Fruit fly (Drosophila melanogaster) whole organism, wandering third instar larva: ENCODE data around the gene Tmep.

Experiments used
- Abd-B ChIP-seq: fragments of >200 bp; optimal IDR thresholded peaks from 2 replicates; lab custom pipeline; 2017; ENCODE audit warnings: missing biosample characterization, missing genetic modification characterization
- CG32264 ChIP-seq: fragments of 200-800 bp; sonication (Bioruptor generic); optimal IDR thresholded peaks from 2 replicates; lab custom pipeline; 2016; ENCODE audit warnings: missing biosample characterization, missing genetic modification characterization
- CG9705 ChIP-seq: fragments of 200-800 bp; sonication (Bioruptor generic); optimal IDR thresholded peaks from 2 replicates; lab custom pipeline; 2018; ENCODE audit warnings: missing biosample characterization, mild to moderate bottlenecking, missing genetic modification characterization
- CrebA ChIP-seq: fragments of 200-800 bp; sonication (Bioruptor generic); optimal IDR thresholded peaks from 2 replicates; lab custom pipeline; 2016; ENCODE audit warnings: missing biosample characterization, mild to moderate bottlenecking, missing genetic modification characterization, borderline replicate concordance
- Dif ChIP-seq: fragments of 200-275, 200-300 bp; sonication (Bioruptor generic); optimal IDR thresholded peaks from 2 replicates; lab custom pipeline; 2018; ENCODE audit warnings: missing biosample characterization, missing genetic modification characterization; ENCODE audit not compliant: partially characterized antibody
- GATAd ChIP-seq: sonication (Bioruptor generic); optimal IDR thresholded peaks from 2 replicates; lab custom pipeline; 2016; ENCODE audit warnings: missing biosample characterization, missing genetic modification characterization
- HLH106 ChIP-seq: fragments of 200-800 bp; optimal IDR thresholded peaks from 3 replicates; lab custom pipeline; 2019; ENCODE audit warnings: missing biosample characterization, mild to moderate bottlenecking, missing genetic modification characterization, moderate library complexity
- Hnf4 ChIP-seq: fragments of 200-800 bp; sonication (Bioruptor generic); optimal IDR thresholded peaks from 2 replicates; lab custom pipeline; 2016; ENCODE audit warnings: missing biosample characterization, mild to moderate bottlenecking, missing genetic modification characterization
- Hr78 ChIP-seq: fragments of >200 bp; optimal IDR thresholded peaks from 2 replicates; lab custom pipeline; 2017; ENCODE audit warnings: missing biosample characterization, missing genetic modification characterization
- Hr83 ChIP-seq: fragments of 200-300 bp; sonication (Bioruptor generic); optimal IDR thresholded peaks from 2 replicates; lab custom pipeline; 2016; ENCODE audit warnings: missing biosample characterization, mild to moderate bottlenecking, missing genetic modification characterization, moderate library complexity; ENCODE audit not compliant: poor library complexity, severe bottlenecking
- Jra ChIP-seq: sonication (Bioruptor generic); optimal IDR thresholded peaks from 2 replicates; lab custom pipeline; 2016; ENCODE audit warnings: missing biosample characterization, missing genetic modification characterization
- Mio ChIP-seq: sonication (Bioruptor generic); optimal IDR thresholded peaks from 2 replicates; lab custom pipeline; 2016; ENCODE audit warnings: missing biosample characterization, missing genetic modification characterization
- Myc ChIP-seq: fragments of >200 bp; optimal IDR thresholded peaks from 2 replicates; lab custom pipeline; 2017
- OdsH ChIP-seq: fragments of 200-800 bp; sonication (Bioruptor generic); optimal IDR thresholded peaks from 2 replicates; lab custom pipeline; 2016; ENCODE audit warnings: missing biosample characterization, mild to moderate bottlenecking, missing genetic modification characterization
- Rel ChIP-seq, 2 experiments: fragments of 200-800 bp; sonication (Bioruptor generic) in 1 of 2; optimal IDR thresholded peaks; 2 replicates in 1 of 2; 3 replicates in 1 of 2; lab custom pipeline; 2016 to 2019; ENCODE audit warnings: mild to moderate bottlenecking in 2 of 2, missing biosample characterization in 2 of 2, missing genetic modification characterization in 2 of 2, moderate library complexity in 1 of 2
- Sp1 ChIP-seq: fragments of 200-800 bp; sonication (Bioruptor generic); optimal IDR thresholded peaks from 3 replicates; lab custom pipeline; 2019; ENCODE audit warnings: missing biosample characterization, mild to moderate bottlenecking, missing genetic modification characterization, moderate library complexity
- Vsx2 ChIP-seq: fragments of 200-300, 225-300 bp; sonication (Bioruptor generic); optimal IDR thresholded peaks from 2 replicates; lab custom pipeline; 2018; ENCODE audit warnings: missing biosample characterization, missing genetic modification characterization; ENCODE audit not compliant: partially characterized antibody
- br ChIP-seq: fragments of 200-800 bp; sonication (Bioruptor generic); optimal IDR thresholded peaks from 2 replicates; lab custom pipeline; 2016; ENCODE audit warnings: missing biosample characterization, missing genetic modification characterization
- dl ChIP-seq, 2 experiments: fragments of 175-275, 200-275 bp in 1 of 2; fragments of 200-275 bp in 1 of 2; sonication (Bioruptor generic); optimal IDR thresholded peaks; lab custom pipeline; 2018; ENCODE audit warnings: mild to moderate bottlenecking in 2 of 2, missing biosample characterization in 2 of 2, missing genetic modification characterization in 2 of 2, moderate library complexity in 2 of 2; ENCODE audit not compliant: partially characterized antibody in 2 of 2, insufficient read depth in 1 of 2
- dsf ChIP-seq: sonication (Bioruptor generic); optimal IDR thresholded peaks from 2 replicates; lab custom pipeline; 2016; ENCODE audit warnings: missing biosample characterization, missing genetic modification characterization, borderline replicate concordance
- foxo ChIP-seq, 2 experiments: fragments of 200-800 bp; sonication (Bioruptor generic); optimal IDR thresholded peaks; 2 replicates in 1 of 2; 3 replicates in 1 of 2; lab custom pipeline; 2016 to 2017; ENCODE audit warnings: missing biosample characterization in 2 of 2, missing genetic modification characterization in 2 of 2
- h ChIP-seq: fragments of 200-800 bp; sonication (Bioruptor generic); optimal IDR thresholded peaks from 3 replicates; lab custom pipeline; 2016; ENCODE audit warnings: missing biosample characterization, mild to moderate bottlenecking, missing genetic modification characterization
- jim ChIP-seq: fragments of 175-275, 200-325 bp; sonication (Bioruptor generic); optimal IDR thresholded peaks from 2 replicates; lab custom pipeline; 2016; ENCODE audit warnings: missing biosample characterization, mild to moderate bottlenecking, missing genetic modification characterization
- lola ChIP-seq: fragments of >200 bp; optimal IDR thresholded peaks from 2 replicates; lab custom pipeline; 2017; ENCODE audit warnings: missing biosample characterization, missing genetic modification characterization
- pan ChIP-seq: fragments of >200 bp; optimal IDR thresholded peaks from 2 replicates; lab custom pipeline; 2017
- rgr ChIP-seq: fragments of 200-800 bp; sonication (Bioruptor generic); optimal IDR thresholded peaks from 3 replicates; lab custom pipeline; 2016; ENCODE audit warnings: missing biosample characterization, mild to moderate bottlenecking, missing genetic modification characterization
- sage ChIP-seq: fragments of 200-800 bp; sonication (Bioruptor generic); optimal IDR thresholded peaks from 2 replicates; lab custom pipeline; 2016; ENCODE audit warnings: missing biosample characterization, mild to moderate bottlenecking, missing genetic modification characterization
- sv ChIP-seq: fragments of 200-800 bp; sonication (Bioruptor generic); optimal IDR thresholded peaks from 3 replicates; lab custom pipeline; 2016; ENCODE audit warnings: missing biosample characterization, missing genetic modification characterization
- usp ChIP-seq: fragments of >200 bp; optimal IDR thresholded peaks from 2 replicates; lab custom pipeline; 2017; ENCODE audit warnings: missing biosample characterization, missing genetic modification characterization

The Tmep gene

DNA sequence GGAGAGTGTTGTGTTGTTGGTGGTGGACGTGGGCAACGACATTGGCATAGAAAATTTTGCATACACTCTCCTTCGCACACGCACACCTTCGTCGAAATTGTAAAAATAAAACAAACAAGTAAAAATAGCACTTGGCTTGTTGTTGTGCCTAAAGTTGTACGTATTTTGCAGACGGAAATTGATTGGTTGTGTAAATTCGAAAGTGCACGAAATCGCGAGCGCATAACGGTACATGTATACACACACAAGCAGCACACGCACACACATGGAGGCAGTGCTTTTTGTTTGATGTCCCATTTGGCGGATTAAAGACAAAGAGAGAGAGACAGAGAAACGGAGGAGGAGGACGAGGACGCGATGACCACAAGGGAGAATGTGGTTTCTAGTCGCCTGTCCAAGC lies 31.6 kb upstream of the Tmep start:
- TF ChIP-seq CrebA (GFP tag; lab: Kevin White, UChicago): no peak
- TF ChIP-seq foxo (GFP tag; optimal IDR thresholded peaks at IDR 0.05; lab: Kevin White, UChicago): no peak
- no peak for TF ChIP-seq sage (GFP tag; lab: Kevin White, UChicago)
- TF ChIP-seq Myc (lab: Kevin White, UChicago): no peak
- TF ChIP-seq Hr83 (GFP tag; lab: Kevin White, UChicago): no peak
- no peak for TF ChIP-seq jim
- no peak for TF ChIP-seq usp (GFP tag; lab: Kevin White, UChicago)
- no peak for TF ChIP-seq h (GFP tag; lab: Kevin White, UChicago)
- TF ChIP-seq lola: no peak
- TF ChIP-seq Jra: no peak
- TF ChIP-seq HLH106 (tag; lab: Kevin White, UChicago): no peak

DNA sequence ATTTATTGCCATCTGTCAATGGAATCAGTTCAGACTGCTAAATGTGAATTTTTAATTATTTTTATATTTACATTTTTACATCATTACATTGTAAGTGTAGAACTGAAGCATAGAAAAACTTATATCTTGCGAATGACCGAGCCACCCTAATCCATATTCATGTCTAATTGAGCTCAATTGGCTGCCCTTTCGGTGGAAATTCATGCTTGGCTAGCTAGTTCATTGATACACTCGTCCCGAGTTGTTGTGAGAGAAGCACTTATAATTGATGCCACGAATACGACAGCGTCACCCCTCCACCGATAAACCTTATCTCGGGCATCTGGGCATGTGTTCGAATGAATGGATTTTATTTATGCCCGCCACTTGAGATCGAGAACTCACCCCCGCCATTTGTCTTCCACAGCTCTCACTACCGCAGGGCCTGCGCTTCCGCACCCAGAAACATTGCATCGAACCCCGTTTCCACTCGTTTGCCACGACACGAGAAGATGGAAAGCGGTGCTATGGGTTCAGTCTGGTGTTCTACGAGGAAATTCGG lies 30.6 kb upstream of the Tmep start:
- TF ChIP-seq GATAd (GFP tag; lab: Kevin White, UChicago): no peak
- TF ChIP-seq HLH106 (tag; lab: Kevin White, UChicago): no peak
- no peak for TF ChIP-seq Jra
- TF ChIP-seq usp (GFP tag; lab: Kevin White, UChicago): no peak
- no peak for TF ChIP-seq sv (GFP tag; lab: Kevin White, UChicago)
- TF ChIP-seq Rel (GFP tag; optimal IDR thresholded peaks at IDR 0.05; lab: Kevin White, UChicago): no peak
- no peak for TF ChIP-seq Rel (tag; optimal IDR thresholded peaks at IDR 0.05; lab: Kevin White, UChicago)
- no peak for TF ChIP-seq Hr78 (GFP tag; lab: Kevin White, UChicago)
- no peak for TF ChIP-seq dl (GFP tag; optimal IDR thresholded peaks at IDR 0.05; lab: Kevin White, UChicago; ENCODE audit: insufficient read depth in 1 of 2, partially characterized antibody in 2 of 2)
- TF ChIP-seq Myc (lab: Kevin White, UChicago): no peak
- no peak for TF ChIP-seq Mio (GFP tag; lab: Kevin White, UChicago)
- TF ChIP-seq lola: no peak
- TF ChIP-seq rgr (GFP tag; lab: Kevin White, UChicago): no peak
- TF ChIP-seq Sp1 (GFP tag; lab: Kevin White, UChicago): no peak
- no peak for TF ChIP-seq OdsH (GFP tag; lab: Kevin White, UChicago)
- TF ChIP-seq h (GFP tag; lab: Kevin White, UChicago): no peak
- TF ChIP-seq Abd-B (GFP tag; lab: Kevin White, UChicago): no peak
- no peak for TF ChIP-seq jim
- no peak for TF ChIP-seq foxo (GFP tag; optimal IDR thresholded peaks at IDR 0.05; lab: Kevin White, UChicago)
- no peak for TF ChIP-seq Vsx2 (GFP tag; lab: Kevin White, UChicago)

DNA sequence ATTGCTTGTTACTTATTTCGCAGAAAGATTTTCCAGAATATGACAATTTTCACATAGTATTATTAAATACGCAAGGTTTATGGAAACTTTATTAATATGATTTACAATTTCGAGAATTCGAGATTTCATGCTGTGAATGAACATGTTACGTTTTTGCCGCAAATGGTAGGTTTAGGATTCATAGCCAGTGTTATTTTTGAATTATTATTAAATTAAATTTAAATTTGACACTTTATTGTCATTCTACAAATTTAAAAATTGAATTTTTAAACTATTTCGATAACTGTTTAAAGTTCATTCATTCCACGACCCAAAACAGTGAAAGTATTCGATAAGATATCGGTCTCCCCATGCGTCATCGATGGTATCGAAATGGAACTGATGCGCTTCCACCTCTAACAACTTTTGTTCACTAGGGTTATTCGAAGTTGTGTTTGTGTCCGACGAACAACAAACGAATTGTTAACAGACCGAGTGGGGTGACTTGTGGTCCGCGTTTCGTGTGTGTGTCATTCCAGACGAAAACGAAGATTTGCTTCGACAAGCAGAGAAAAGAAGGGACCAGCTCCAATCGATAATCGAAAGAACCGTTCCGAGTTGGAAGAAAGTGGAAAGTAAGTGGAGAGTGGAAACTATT lies 23.2 kb upstream of the Tmep start, which contains the start of the genes CG32313 and Pcyt1:
CG32313 (minus strand) TSS at position 51 of the 637 bp plus-strand sequence.
Pcyt1 (plus strand) TSS at position 400 of the 637 bp plus-strand sequence.
- TF ChIP-seq sv (GFP tag; lab: Kevin White, UChicago): no peak
- peak; percentile 13 for TF ChIP-seq Jra
- no peak for TF ChIP-seq CG32264 (GFP tag; lab: Kevin White, UChicago)
- no peak for TF ChIP-seq Hnf4 (GFP tag; lab: Kevin White, UChicago)
- TF ChIP-seq Abd-B (GFP tag; lab: Kevin White, UChicago): no peak
- peak; percentile 31 for TF ChIP-seq Hr83 (GFP tag; lab: Kevin White, UChicago)
- no peak for TF ChIP-seq usp (GFP tag; lab: Kevin White, UChicago)
- no peak for TF ChIP-seq Vsx2 (GFP tag; lab: Kevin White, UChicago)
- peak in 1 of 2 experiments; percentile 6 for TF ChIP-seq foxo (GFP tag; optimal IDR thresholded peaks at IDR 0.05; lab: Kevin White, UChicago)
- TF ChIP-seq dl (GFP tag; optimal IDR thresholded peaks at IDR 0.05; lab: Kevin White, UChicago; ENCODE audit: insufficient read depth in 1 of 2, partially characterized antibody in 2 of 2): no peak
- no peak for TF ChIP-seq CG9705 (GFP tag; lab: Kevin White, UChicago)
- TF ChIP-seq Sp1 (GFP tag; lab: Kevin White, UChicago): peak; percentile 27
- TF ChIP-seq Dif (GFP tag; lab: Kevin White, UChicago): peak; percentile 81
- no peak for TF ChIP-seq pan (lab: Kevin White, UChicago)
- TF ChIP-seq br: peak; percentile 33
- TF ChIP-seq dsf: no peak
- no peak for TF ChIP-seq h (GFP tag; lab: Kevin White, UChicago)
